Worm (Caenorhabditis elegans) whole organism, mixed stage, embryonic: ENCODE results near the gene F20D6.2.

Experiments used
- M03D4.4 ChIP-seq: sonication (generic microtip); optimal IDR thresholded peaks from 2 replicates; lab custom pipeline; 2017; ENCODE audit warnings: mild to moderate bottlenecking, missing genetic modification characterization, missing compliant biosample characterization
- bed-3 ChIP-seq: fragments of 200-800 bp; sonication (Bioruptor generic); optimal IDR thresholded peaks from 3 replicates; lab custom pipeline; 2018; ENCODE audit warnings: mild to moderate bottlenecking, missing genetic modification characterization, moderate library complexity, missing compliant biosample characterization
- blmp-1 ChIP-seq: fragments of 150-350 bp; optimal IDR thresholded peaks from 2 replicates; lab custom pipeline; 2014; ENCODE audit warnings: missing biosample characterization, missing genetic modification characterization
- ceh-39 ChIP-seq: fragments of 150-350 bp; optimal IDR thresholded peaks from 2 replicates; lab custom pipeline; 2014; ENCODE audit warnings: missing biosample characterization, missing genetic modification characterization
- ceh-43 ChIP-seq: fragments of 200-800 bp; sonication (Bioruptor generic); optimal IDR thresholded peaks from 2 replicates; lab custom pipeline; 2018; ENCODE audit warnings: mild to moderate bottlenecking, missing genetic modification characterization, moderate library complexity, missing compliant biosample characterization
- ceh-83 ChIP-seq: fragments of 200-800 bp; sonication (Bioruptor generic); optimal IDR thresholded peaks from 2 replicates; lab custom pipeline; 2018; ENCODE audit warnings: mild to moderate bottlenecking, missing genetic modification characterization, missing compliant biosample characterization
- ces-1 ChIP-seq: fragments of 150-350 bp; optimal IDR thresholded peaks from 2 replicates; lab custom pipeline; 2014; ENCODE audit warnings: missing biosample characterization, missing genetic modification reagents, missing genetic modification characterization
- cnd-1 ChIP-seq: fragments of 200-800 bp; sonication (Bioruptor generic); optimal IDR thresholded peaks from 2 replicates; lab custom pipeline; 2018; ENCODE audit warnings: mild to moderate bottlenecking, missing genetic modification characterization, missing compliant biosample characterization
- drap-1 ChIP-seq: fragments of 200-800 bp; sonication (Bioruptor generic); optimal IDR thresholded peaks from 3 replicates; lab custom pipeline; 2018; ENCODE audit warnings: mild to moderate bottlenecking, missing genetic modification characterization, missing compliant biosample characterization
- elt-1 ChIP-seq: sonication (generic microtip); optimal IDR thresholded peaks from 2 replicates; lab custom pipeline; 2017; ENCODE audit warnings: missing genetic modification characterization, mild to moderate bottlenecking, missing compliant biosample characterization, antibody characterized with exemption, moderate library complexity, borderline replicate concordance; ENCODE audit not compliant: insufficient read depth
- elt-3 ChIP-seq: fragments of 150-350 bp; optimal IDR thresholded peaks from 2 replicates; lab custom pipeline; 2014; ENCODE audit warnings: missing biosample characterization, missing genetic modification characterization
- flh-1 ChIP-seq: fragments of 200-800 bp; sonication (Bioruptor generic); optimal IDR thresholded peaks from 2 replicates; lab custom pipeline; 2018; ENCODE audit warnings: mild to moderate bottlenecking, missing genetic modification characterization, moderate library complexity, missing compliant biosample characterization
- ham-2 ChIP-seq: fragments of 200-800 bp; sonication (Bioruptor generic); optimal IDR thresholded peaks from 2 replicates; lab custom pipeline; 2018; ENCODE audit warnings: mild to moderate bottlenecking, missing genetic modification characterization, missing compliant biosample characterization
- hlh-1 ChIP-seq: fragments of 150-350 bp; optimal IDR thresholded peaks from 2 replicates; lab custom pipeline; 2014; ENCODE audit warnings: missing biosample characterization, missing genetic modification reagents, missing genetic modification characterization
- lin-32 ChIP-seq: fragments of 200-800 bp; sonication (Bioruptor generic); optimal IDR thresholded peaks from 2 replicates; lab custom pipeline; 2018; ENCODE audit warnings: mild to moderate bottlenecking, missing genetic modification characterization, missing compliant biosample characterization
- lsy-2 ChIP-seq: fragments of 150-350 bp; optimal IDR thresholded peaks from 2 replicates; lab custom pipeline; 2014; ENCODE audit warnings: missing biosample characterization, missing genetic modification characterization
- mab-5 ChIP-seq: fragments of 150-350 bp; optimal IDR thresholded peaks from 2 replicates; lab custom pipeline; 2014; ENCODE audit warnings: missing biosample characterization, missing genetic modification characterization
- mep-1 ChIP-seq: fragments of 150-350 bp; optimal IDR thresholded peaks from 2 replicates; lab custom pipeline; 2017; ENCODE audit warnings: missing biosample characterization, missing genetic modification reagents, missing genetic modification characterization, inconsistent platforms
- mls-2 ChIP-seq: sonication (generic microtip); optimal IDR thresholded peaks from 2 replicates; lab custom pipeline; 2016; ENCODE audit warnings: mild to moderate bottlenecking, missing genetic modification characterization, moderate library complexity, missing compliant biosample characterization
- nhr-2 ChIP-seq: fragments of 150-350 bp; optimal IDR thresholded peaks from 2 replicates; lab custom pipeline; 2014; ENCODE audit warnings: missing biosample characterization, missing genetic modification characterization
- nhr-28 ChIP-seq: fragments of 150-350 bp; optimal IDR thresholded peaks from 2 replicates; lab custom pipeline; 2014; ENCODE audit warnings: missing biosample characterization, missing genetic modification characterization
- pha-4 ChIP-seq: fragments of 150-350 bp; optimal IDR thresholded peaks from 2 replicates; lab custom pipeline; 2018; ENCODE audit warnings: missing biosample characterization, missing genetic modification reagents, missing genetic modification characterization
- sem-2 ChIP-seq: fragments of 200-800 bp; sonication (Bioruptor generic); optimal IDR thresholded peaks from 2 replicates; lab custom pipeline; 2018; ENCODE audit warnings: mild to moderate bottlenecking, missing genetic modification characterization, missing compliant biosample characterization
- snpc-4 ChIP-seq: fragments of 150-350 bp; optimal IDR thresholded peaks from 2 replicates; lab custom pipeline; 2014; ENCODE audit warnings: missing biosample characterization, missing genetic modification characterization
- sptf-1 ChIP-seq: sonication (generic microtip); optimal IDR thresholded peaks from 2 replicates; lab custom pipeline; 2017; ENCODE audit warnings: mild to moderate bottlenecking, missing genetic modification characterization, moderate library complexity, missing compliant biosample characterization
- tbx-8 ChIP-seq: fragments of 200-800 bp; sonication (Bioruptor generic); optimal IDR thresholded peaks from 2 replicates; lab custom pipeline; 2018; ENCODE audit warnings: mild to moderate bottlenecking, missing genetic modification characterization, moderate library complexity, missing compliant biosample characterization
- unc-120 ChIP-seq: sonication (generic microtip); optimal IDR thresholded peaks from 2 replicates; lab custom pipeline; 2017; ENCODE audit warnings: missing genetic modification characterization, missing compliant biosample characterization; ENCODE audit not compliant: poor library complexity, severe bottlenecking
- unc-39 ChIP-seq: fragments of 150-350 bp; optimal IDR thresholded peaks from 2 replicates; lab custom pipeline; 2014; ENCODE audit warnings: missing biosample characterization, missing genetic modification characterization
- unc-62 ChIP-seq: fragments of 150-350 bp; optimal IDR thresholded peaks from 2 replicates; lab custom pipeline; 2014; ENCODE audit warnings: missing biosample characterization, missing genetic modification reagents, missing genetic modification characterization
- zip-8 ChIP-seq: fragments of 150-350 bp; optimal IDR thresholded peaks from 2 replicates; lab custom pipeline; 2014; ENCODE audit warnings: missing biosample characterization, missing genetic modification characterization

F20D6.2 gene

DNA sequence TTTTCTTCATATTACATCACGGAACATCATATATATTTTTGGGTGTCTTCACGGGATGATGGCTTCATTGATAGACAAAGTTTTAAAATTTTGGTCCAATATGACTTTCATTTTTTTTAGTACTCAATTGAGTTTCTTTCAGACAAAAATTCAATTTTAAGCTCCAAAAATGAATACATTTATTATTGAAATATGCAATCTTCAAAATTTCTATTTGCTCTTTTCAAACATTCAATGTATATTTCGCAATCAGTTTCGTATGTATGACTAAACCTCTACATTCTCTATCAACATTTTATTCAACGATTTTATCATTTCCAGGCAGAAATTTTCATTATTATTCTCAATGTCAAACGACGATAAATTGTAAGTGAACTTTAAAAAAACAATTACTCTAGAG, 2.5 kb upstream of the F20D6.2 start, which contains the start of gene srp-8:
Gene srp-8, plus strand, starts transcription at position 301 of the 400 bp plus-strand sequence.
- TF ChIP-seq unc-62 (GFP tag; lab: Kevin White, UChicago) (no peak), hlh-1 (no peak)
- TF ChIP-seq, all 35 proteins: peak for 0

DNA sequence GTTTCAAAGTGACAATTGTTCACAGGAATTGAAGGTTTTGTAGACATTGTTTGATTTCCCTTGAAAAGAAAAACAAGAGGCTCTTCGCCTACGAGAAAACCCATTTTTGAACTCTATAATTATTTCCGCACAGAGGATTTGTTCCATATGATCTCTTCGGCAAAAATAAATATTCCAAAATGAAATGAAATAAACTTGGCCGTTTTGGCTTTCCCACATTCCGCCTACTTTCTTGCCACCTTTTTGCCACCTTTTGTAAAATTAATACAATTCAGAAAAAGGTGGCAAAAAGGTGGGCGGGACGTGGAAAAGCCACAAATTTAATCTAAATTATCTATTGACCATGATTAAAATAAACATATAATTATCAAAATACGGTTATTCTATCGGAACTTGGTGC, 2.6 kb downstream of the F20D6.2 start, which contains the start of gene F20D6.15:
Gene F20D6.15, minus strand, starts transcription at position 47 of the 400 bp plus-strand sequence.
- TF ChIP-seq lsy-2 (tag; lab: Kevin White, UChicago) (no peak), flh-1 (GFP tag; lab: Kevin White, UChicago) (no peak), ces-1 (GFP tag; lab: Kevin White, UChicago) (no peak), nhr-28 (no peak), lin-32 (GFP tag; lab: Kevin White, UChicago) (no peak), ceh-39 (tag; lab: Kevin White, UChicago) (no peak), elt-1 (tag; lab: Kevin White, UChicago) (no peak), sem-2 (GFP tag; lab: Kevin White, UChicago) (no peak), ham-2 (GFP tag; lab: Kevin White, UChicago) (no peak), blmp-1 (no peak), unc-39 (tag; lab: Kevin White, UChicago) (no peak), ceh-43 (GFP tag; lab: Kevin White, UChicago) (no peak), nhr-2 (tag; lab: Kevin White, UChicago) (no peak), sptf-1 (tag; lab: Kevin White, UChicago) (no peak), zip-8 (tag; lab: Kevin White, UChicago) (no peak), tbx-8 (GFP tag; lab: Kevin White, UChicago) (no peak), M03D4.4 (no peak)

DNA sequence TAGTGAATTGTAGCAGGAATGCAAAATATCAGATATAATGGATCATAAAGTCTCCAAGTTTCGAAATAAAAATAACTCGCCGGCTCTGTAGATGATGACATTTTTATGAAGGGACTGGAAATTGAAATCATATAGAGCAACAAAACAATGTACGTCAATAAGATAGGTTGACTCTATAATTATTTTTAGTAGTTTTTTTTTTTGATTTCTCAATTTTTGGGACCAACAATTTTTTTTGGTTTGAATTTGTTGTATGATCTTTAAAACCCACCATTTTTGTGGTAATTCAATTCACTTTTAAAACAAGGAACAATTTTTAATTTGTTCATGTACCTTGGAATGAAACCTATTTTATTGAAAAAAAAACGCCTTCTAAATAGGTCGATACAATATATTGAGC, 4.2 kb downstream of the F20D6.2 start, which contains the start of gene F20D6.12:
Gene F20D6.12, minus strand, starts transcription at position 101 of the 400 bp plus-strand sequence.
- TF ChIP-seq lin-32 (GFP tag; lab: Kevin White, UChicago) (no peak), drap-1 (no peak), lsy-2 (tag; lab: Kevin White, UChicago) (no peak), zip-8 (tag; lab: Kevin White, UChicago) (no peak), mls-2 (no peak), ceh-83 (GFP tag; lab: Kevin White, UChicago) (no peak), snpc-4 (tag; lab: Kevin White, UChicago) (no peak), ces-1 (GFP tag; lab: Kevin White, UChicago) (no peak), M03D4.4 (no peak)

ce11 chrV:8190430-8190829, 4.6 kb downstream of the F20D6.2 start, which contains the start of gene F20D6.1:
TSS of gene F20D6.1 (plus strand) at chrV:8190730.
- TF ChIP-seq pha-4 (tag; lab: Kevin White, UChicago) (no peak), bed-3 (GFP tag; lab: Kevin White, UChicago) (no peak), lsy-2 (tag; lab: Kevin White, UChicago) (no peak), nhr-2 (tag; lab: Kevin White, UChicago) (no peak), sptf-1 (tag; lab: Kevin White, UChicago) (no peak), mab-5 (tag; lab: Kevin White, UChicago) (no peak), hlh-1 (no peak)

DNA sequence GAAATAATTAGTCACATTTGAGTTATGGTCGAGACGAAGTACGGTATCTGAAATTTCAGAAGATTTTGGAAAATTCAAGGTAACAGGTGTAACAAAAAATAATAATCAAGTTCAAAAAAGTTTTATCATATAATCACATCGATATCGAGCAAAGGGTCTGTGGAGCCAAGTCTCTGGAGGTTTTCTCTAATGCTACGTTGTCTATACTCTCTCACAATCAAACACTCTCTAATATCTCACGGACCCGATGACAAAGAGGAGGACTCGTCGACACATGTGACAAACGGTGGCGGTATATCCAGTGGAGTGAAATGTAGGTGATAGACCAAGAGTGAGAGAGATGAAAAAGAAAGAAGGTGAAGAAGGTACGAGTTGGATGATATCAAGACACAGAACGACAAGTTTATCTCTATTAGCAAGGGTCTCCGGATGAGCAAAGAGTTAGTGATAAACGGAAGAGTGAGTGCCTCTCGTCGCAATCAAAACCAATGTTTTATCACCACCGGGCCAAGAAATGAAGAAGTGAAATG, 10.1 kb downstream of the F20D6.2 start, which contains the start of gene F20D6.10:
Gene F20D6.10, minus strand, starts transcription at position 51 of the 530 bp plus-strand sequence.
- TF ChIP-seq mab-5 (tag; lab: Kevin White, UChicago) (no peak), flh-1 (GFP tag; lab: Kevin White, UChicago) (no peak), unc-120 (tag; lab: Kevin White, UChicago) (peak; percentile 62), M03D4.4 (no peak), cnd-1 (tag; lab: Kevin White, UChicago) (no peak), mep-1 (tag; lab: Kevin White, UChicago) (no peak), blmp-1 (no peak), pha-4 (tag; lab: Kevin White, UChicago) (no peak), hlh-1 (peak; percentile 91), ces-1 (GFP tag; lab: Kevin White, UChicago) (no peak), mls-2 (no peak), elt-3 (tag; lab: Kevin White, UChicago) (no peak), unc-62 (GFP tag; lab: Kevin White, UChicago) (peak; percentile 77)
